Fruit fly (Drosophila melanogaster): ENCODE data around the gene Hmx.

DNA sequence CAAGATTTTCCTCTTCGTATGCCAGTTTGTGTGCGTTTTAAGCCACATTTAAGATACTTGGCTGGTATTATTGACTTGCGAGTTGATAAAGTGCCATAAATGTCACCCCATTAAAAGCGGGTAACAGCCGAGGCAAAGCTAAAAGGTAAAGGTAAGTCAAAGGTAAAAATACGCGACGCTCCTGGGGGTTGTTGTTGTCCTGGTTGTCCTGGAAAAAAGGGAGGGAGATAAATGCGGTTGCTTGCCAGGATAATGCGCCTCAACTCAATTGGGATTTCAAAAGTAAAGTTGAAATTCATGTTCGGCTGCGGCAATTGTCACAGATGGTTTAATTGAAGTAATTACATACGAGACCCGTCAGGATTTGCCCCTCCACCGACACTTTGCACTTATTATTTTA lies 34.7 kb downstream of the Hmx start:
- TF ChIP-seq CG8478 (optimal IDR thresholded peaks at IDR 0.05) = no peak
- no peak for TF ChIP-seq CTCF (optimal IDR thresholded peaks at IDR 0.05)

Data from S2 (cell line).